Worm (Caenorhabditis elegans) whole organism, mixed stage, embryonic: ENCODE results near the gene xrn-2.

ENCODE experiments used
- elt-1 ChIP-seq: sonication (generic microtip); optimal IDR thresholded peaks from 2 replicates; lab custom pipeline; 2017; ENCODE audit warnings: missing genetic modification characterization, mild to moderate bottlenecking, missing compliant biosample characterization, antibody characterized with exemption, moderate library complexity, borderline replicate concordance; ENCODE audit not compliant: insufficient read depth
- elt-3 ChIP-seq: fragments of 150-350 bp; optimal IDR thresholded peaks from 2 replicates; lab custom pipeline; 2014; ENCODE audit warnings: missing biosample characterization, missing genetic modification characterization
- lin-13 ChIP-seq: fragments of 150-350 bp; optimal IDR thresholded peaks from 2 replicates; lab custom pipeline; 2014; ENCODE audit warnings: missing biosample characterization, missing genetic modification characterization
- mep-1 ChIP-seq: fragments of 150-350 bp; optimal IDR thresholded peaks from 2 replicates; lab custom pipeline; 2017; ENCODE audit warnings: missing biosample characterization, missing genetic modification reagents, missing genetic modification characterization, inconsistent platforms
- nhr-237 ChIP-seq: fragments of 150-350 bp; optimal IDR thresholded peaks from 2 replicates; lab custom pipeline; 2014; ENCODE audit warnings: missing biosample characterization, missing genetic modification characterization
- nhr-28 ChIP-seq: fragments of 150-350 bp; optimal IDR thresholded peaks from 2 replicates; lab custom pipeline; 2014; ENCODE audit warnings: missing biosample characterization, missing genetic modification characterization
- nhr-76 ChIP-seq: sonication (generic microtip); optimal IDR thresholded peaks from 2 replicates; lab custom pipeline; 2017; ENCODE audit warnings: missing biosample characterization, missing genetic modification characterization
- snpc-4 ChIP-seq: fragments of 150-350 bp; optimal IDR thresholded peaks from 2 replicates; lab custom pipeline; 2014; ENCODE audit warnings: missing biosample characterization, missing genetic modification characterization
- unc-62 ChIP-seq: fragments of 150-350 bp; optimal IDR thresholded peaks from 2 replicates; lab custom pipeline; 2014; ENCODE audit warnings: missing biosample characterization, missing genetic modification reagents, missing genetic modification characterization
- zip-8 ChIP-seq: fragments of 150-350 bp; optimal IDR thresholded peaks from 2 replicates; lab custom pipeline; 2014; ENCODE audit warnings: missing biosample characterization, missing genetic modification characterization

DNA sequence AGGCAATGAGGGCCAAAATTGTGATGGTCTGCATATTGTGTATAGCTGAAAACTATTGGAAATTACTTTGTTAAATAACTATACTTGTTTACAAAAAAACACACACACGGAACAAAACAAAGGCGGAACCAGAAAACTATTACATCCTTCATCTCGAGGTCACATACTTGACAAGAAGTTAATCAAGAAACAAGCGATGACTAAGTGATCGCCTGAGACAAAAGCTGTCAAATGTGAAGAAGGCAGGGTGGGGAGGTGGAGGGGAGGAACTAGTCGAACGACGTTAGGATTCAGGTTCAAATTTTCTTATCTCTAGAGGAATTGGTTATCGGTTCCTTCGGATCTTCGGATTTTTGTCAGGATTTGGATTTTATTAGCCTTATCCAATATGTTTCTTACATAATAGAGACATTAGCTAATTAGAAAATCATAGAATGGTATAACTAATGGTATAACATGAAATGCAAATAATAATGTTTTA lies 46.3 kb upstream of the xrn-2 start, which contains the start of gene cpg-7:
- TF ChIP-seq elt-1 (tag; lab: Kevin White, UChicago): peak; percentile 55
- TF ChIP-seq snpc-4: no peak
- TF ChIP-seq mep-1: no peak
- TF ChIP-seq zip-8: no peak
- no peak for TF ChIP-seq lin-13 (tag; lab: Kevin White, UChicago)
- TF ChIP-seq nhr-76: no peak
- TF ChIP-seq nhr-28 (tag; lab: Kevin White, UChicago): no peak
- no peak for TF ChIP-seq nhr-237
- TF ChIP-seq elt-3: no peak
- no peak for TF ChIP-seq unc-62 (GFP tag; lab: Kevin White, UChicago)
